Worm (Caenorhabditis elegans) whole organism, young adult: ENCODE measurements around the gene pfs-2.

ENCODE experiments used
- ama-1 ChIP-seq, 3 experiments: fragments of 150-350 bp in 1 of 3; sonication (generic microtip) in 2 of 3; optimal IDR thresholded peaks; 2 replicates each; lab custom pipeline; 2014 to 2018; ENCODE audit warnings: missing biosample characterization in 2 of 3, missing genetic modification characterization in 2 of 3, missing genetic modification reagents in 2 of 3
- efl-1 ChIP-seq: fragments of 150-350 bp; optimal IDR thresholded peaks from 2 replicates; lab custom pipeline; 2014; ENCODE audit warnings: missing biosample characterization, missing genetic modification reagents, missing genetic modification characterization
- lin-35 ChIP-seq, 3 experiments: fragments of 150-350 bp in 2 of 3; sonication (generic microtip) in 1 of 3; optimal IDR thresholded peaks; 2 replicates each; lab custom pipeline; 2014 to 2018; ENCODE audit warnings: missing biosample characterization in 3 of 3, missing genetic modification characterization in 3 of 3, missing genetic modification reagents in 3 of 3
- snpc-4 ChIP-seq, 5 experiments: fragments of 150-350 bp in 1 of 5; sonication (generic microtip) in 4 of 5; optimal IDR thresholded peaks; 2 replicates each; lab custom pipeline; 2014 to 2018; ENCODE audit warnings: missing genetic modification characterization in 5 of 5, missing biosample characterization in 3 of 5, antibody characterized with exemption in 2 of 5, mild to moderate bottlenecking in 2 of 5, missing compliant biosample characterization in 2 of 5, missing genotype in 2 of 5, moderate library complexity in 2 of 5, missing genetic modification reagents in 1 of 5
- zfh-2 ChIP-seq: fragments of 200-800 bp; sonication (Bioruptor generic); conservative IDR thresholded peaks from 2 replicates; pipeline ENCODE4 v1.3.6; 2022; ENCODE audit warnings: missing genetic modification reagents, missing genetic modification characterization, missing compliant biosample characterization
- ztf-28 ChIP-seq: fragments of 200-800 bp; sonication (Bioruptor generic); IDR thresholded peaks from 2 replicates; pipeline ENCODE4 v1.3.6; 2022; ENCODE audit warnings: missing genetic modification reagents, missing genetic modification characterization, missing compliant biosample characterization

DNA sequence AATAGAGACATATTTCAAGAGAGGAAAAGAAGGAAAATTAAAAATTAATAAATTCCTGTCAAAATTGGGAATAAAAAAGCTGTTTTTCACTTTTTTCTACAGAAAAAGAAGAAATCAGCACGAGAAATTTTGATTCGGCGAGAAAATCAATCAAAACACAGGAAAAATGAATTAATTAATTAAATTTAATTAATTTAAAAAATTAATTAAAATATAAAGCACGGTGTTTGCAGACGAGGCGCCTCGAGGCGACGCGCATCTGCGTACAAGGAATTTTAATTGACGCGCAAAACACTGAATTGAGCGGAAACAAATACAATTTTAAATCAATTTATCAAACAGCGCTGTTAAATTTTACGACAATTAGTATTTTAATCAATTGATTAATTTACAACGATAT, 36.9 kb upstream of the pfs-2 start:
- TF ChIP-seq lin-35 (GFP tag; optimal IDR thresholded peaks at IDR 0.05; lab: Kevin White, UChicago) (no peak), efl-1 (GFP tag; lab: Kevin White, UChicago) (no peak), zfh-2 (no peak), ztf-28 (no peak), ama-1 (optimal IDR thresholded peaks at IDR 0.05; lab: Kevin White, UChicago) (no peak), ama-1 (GFP tag; optimal IDR thresholded peaks at IDR 0.05; lab: Kevin White, UChicago) (no peak), snpc-4 (GFP tag; optimal IDR thresholded peaks at IDR 0.05; lab: Kevin White, UChicago) (no peak), snpc-4 (tag; optimal IDR thresholded peaks at IDR 0.05; lab: Kevin White, UChicago) (no peak)
